Worm (Caenorhabditis elegans): Measurements from ENCODE around the gene knl-1.

ce11 chrIII:8291268-8292032 is 41.0 kb downstream of the knl-1 start:
- no peak for TF ChIP-seq him-1 (tag; optimal IDR thresholded peaks at IDR 0.05)
- no peak for TF ChIP-seq dao-5 (tag; optimal IDR thresholded peaks at IDR 0.05)
- no peak for TF ChIP-seq W03F9.2 (tag; optimal IDR thresholded peaks at IDR 0.05)

Data from whole organism, L4/young adult.